Fruit fly (Drosophila melanogaster): ENCODE results near the gene CG11313.
A peak's percentile ranks its signal among the peaks of the same experiment; 100 is the strongest.

CG11313 gene

dm6 chr3R:30756191-30756590, 25.2 kb upstream of the CG11313 start:
- TF ChIP-seq CG31627 (GFP tag; optimal IDR thresholded peaks at IDR 0.05) (peak; percentile 18), CG1621 (tag; optimal IDR thresholded peaks at IDR 0.05) (no peak), svp (GFP tag) (peak; percentile 69), pdm3 (GFP tag; optimal IDR thresholded peaks at IDR 0.05) (peak; percentile 8), CG3919 (GFP tag; optimal IDR thresholded peaks at IDR 0.05) (peak; percentile 14), CG6792 (GFP tag; optimal IDR thresholded peaks at IDR 0.05) (peak; percentile 1), Hr39 (GFP tag; optimal IDR thresholded peaks at IDR 0.05) (peak; percentile 15), CG10669 (GFP tag; optimal IDR thresholded peaks at IDR 0.05) (peak; percentile 11), Ets96B (tag; optimal IDR thresholded peaks at IDR 0.05) (peak; percentile 15), Eip75B (GFP tag; optimal IDR thresholded peaks at IDR 0.05) (peak; percentile 2), Eip93F (GFP tag; optimal IDR thresholded peaks at IDR 0.05) (no peak), dsx (GFP tag; optimal IDR thresholded peaks at IDR 0.05; ENCODE audit: poor library complexity, severe bottlenecking) (peak; percentile 7), Eip78C (GFP tag) (peak; percentile 69), CG11762 (GFP tag; optimal IDR thresholded peaks at IDR 0.05; ENCODE audit: insufficient read depth) (no peak), CG15336 (GFP tag; IDR thresholded peaks at IDR 0.05) (no peak), esn (GFP tag; optimal IDR thresholded peaks at IDR 0.05) (peak; percentile 0), Met (GFP tag; optimal IDR thresholded peaks at IDR 0.05) (no peak), CG6163 (GFP tag; IDR thresholded peaks at IDR 0.05) (peak; percentile 59; the same call in 2 of the 3 replicates), fd59A (GFP tag; optimal IDR thresholded peaks at IDR 0.05) (peak; percentile 4)

- TF ChIP-seq Ets21C (GFP tag; optimal IDR thresholded peaks at IDR 0.05): no peak
- peak; percentile 62 for TF ChIP-seq svp (GFP tag)
- TF ChIP-seq CG8319 (GFP tag; optimal IDR thresholded peaks at IDR 0.05): no peak
- TF ChIP-seq fd59A (GFP tag; optimal IDR thresholded peaks at IDR 0.05): no peak
Observed at dm6 chr3R:30754488-30755223, 23.7 kb upstream of the CG11313 start.

DNA sequence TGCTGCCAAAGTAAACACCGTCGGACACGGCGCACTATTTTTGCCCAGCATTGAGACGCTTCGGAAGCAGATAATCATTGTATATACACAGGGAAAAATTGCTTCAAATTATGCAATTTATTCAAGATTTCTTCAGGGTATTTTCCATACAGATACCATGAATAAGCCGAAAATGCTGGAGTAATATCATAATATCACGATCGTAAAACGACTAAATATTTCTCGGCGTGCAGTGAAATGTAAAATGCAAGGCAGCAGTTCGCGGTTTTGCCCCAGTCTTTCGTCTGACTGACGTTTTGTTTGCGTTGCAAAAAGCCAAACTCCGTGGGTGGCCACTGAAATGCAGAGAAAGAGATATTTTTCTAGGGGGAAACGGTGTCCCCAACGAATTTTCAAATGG, 19.9 kb upstream of the CG11313 start:
- TF ChIP-seq CG11902 (GFP tag; optimal IDR thresholded peaks at IDR 0.05) (no peak), Eip75B (GFP tag; optimal IDR thresholded peaks at IDR 0.05) (no peak), svp (GFP tag) (peak; percentile 43)

DNA sequence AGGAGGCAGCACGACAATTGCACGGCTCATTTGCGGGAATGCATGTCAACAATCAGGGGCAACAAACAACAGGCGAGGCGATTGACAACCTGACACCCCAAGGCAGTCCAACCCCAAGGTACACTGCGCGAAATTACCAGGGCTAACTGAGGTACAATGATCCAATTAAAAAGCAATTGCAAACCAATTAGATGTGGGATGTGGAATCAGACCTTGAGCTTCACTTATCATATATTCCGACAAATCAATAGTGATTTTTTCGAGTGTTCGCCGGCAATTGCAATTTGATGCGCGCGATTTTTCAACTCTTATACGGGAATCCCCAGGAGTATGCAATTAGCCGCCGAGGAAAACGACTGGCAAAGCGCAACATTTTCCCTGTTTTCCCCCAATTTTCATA, 16.1 kb upstream of the CG11313 start:
- TF ChIP-seq CG6276 (GFP tag; optimal IDR thresholded peaks at IDR 0.05) (no peak), pdm3 (GFP tag; optimal IDR thresholded peaks at IDR 0.05) (no peak), Sox14 (GFP tag; optimal IDR thresholded peaks at IDR 0.05) (no peak), eg (GFP tag; IDR thresholded peaks at IDR 0.05) (0 out of 3 replicates have a peak, but pooled peaks have one; percentile 15), Hr39 (GFP tag; optimal IDR thresholded peaks at IDR 0.05) (peak; percentile 32), cyc (GFP tag; optimal IDR thresholded peaks at IDR 0.05) (no peak), CG6163 (GFP tag; IDR thresholded peaks at IDR 0.05) (peak; percentile 56), CG3032 (tag; optimal IDR thresholded peaks at IDR 0.05) (no peak), OdsH (GFP tag; optimal IDR thresholded peaks at IDR 0.05) (peak; percentile 10), vri (GFP tag; optimal IDR thresholded peaks at IDR 0.05) (no peak), Gug (GFP tag; IDR thresholded peaks at IDR 0.05) (no peak), fd85E (GFP tag; optimal IDR thresholded peaks at IDR 0.05) (no peak), topi (GFP tag; optimal IDR thresholded peaks at IDR 0.05) (no peak), svp (GFP tag) (peak; percentile 63), Met (GFP tag; optimal IDR thresholded peaks at IDR 0.05) (no peak), CG31627 (GFP tag; optimal IDR thresholded peaks at IDR 0.05) (peak; percentile 17), acj6 (GFP tag; optimal IDR thresholded peaks at IDR 0.05) (peak; percentile 11), CG8319 (GFP tag; optimal IDR thresholded peaks at IDR 0.05) (no peak), CG1621 (tag; optimal IDR thresholded peaks at IDR 0.05) (no peak), Eip78C (GFP tag) (peak; percentile 62), esn (GFP tag; optimal IDR thresholded peaks at IDR 0.05) (peak; percentile 22), CG15336 (GFP tag; IDR thresholded peaks at IDR 0.05) (0 out of 2 replicates have a peak, but pooled peaks have one; percentile 9), CG34406 (GFP tag; optimal IDR thresholded peaks at IDR 0.05) (no peak), Eip93F (GFP tag; optimal IDR thresholded peaks at IDR 0.05) (no peak)
